Worm (Caenorhabditis elegans) whole organism, L4 larva: ENCODE results near the gene nhr-172.

ENCODE experiments used
- ZK546.5 ChIP-seq, 2 experiments: sonication (generic microtip); optimal IDR thresholded peaks; 2 replicates each; lab custom pipeline; 2017; ENCODE audit warnings: missing biosample characterization in 2 of 2, missing genetic modification characterization in 2 of 2
- fkh-10 ChIP-seq: fragments of 150-350 bp; optimal IDR thresholded peaks from 2 replicates; lab custom pipeline; 2014; ENCODE audit warnings: missing biosample characterization, missing genetic modification reagents, missing genetic modification characterization
- hif-1 ChIP-seq, 2 experiments: sonication (generic microtip); optimal IDR thresholded peaks; 2 replicates each; lab custom pipeline; 2016 to 2017; ENCODE audit warnings: missing compliant biosample characterization in 2 of 2, missing genetic modification characterization in 2 of 2, missing genetic modification reagents in 2 of 2, missing genotype in 2 of 2, mild to moderate bottlenecking in 1 of 2
- hmg-1.1 ChIP-seq: fragments of 200-800 bp; sonication (Bioruptor generic); IDR thresholded peaks from 2 replicates; pipeline ENCODE4 v1.3.6; 2022; ENCODE audit warnings: missing genetic modification reagents, missing genetic modification characterization, missing compliant biosample characterization
- lin-13 ChIP-seq: fragments of 150-350 bp; optimal IDR thresholded peaks from 2 replicates; lab custom pipeline; 2014; ENCODE audit warnings: missing biosample characterization, missing genetic modification reagents, missing genetic modification characterization
- mep-1 ChIP-seq: fragments of 150-350 bp; sonication (generic microtip); optimal IDR thresholded peaks from 3 replicates; lab custom pipeline; 2014; ENCODE audit warnings: missing biosample characterization, missing genetic modification characterization
- mes-2 ChIP-seq: sonication (generic microtip); optimal IDR thresholded peaks from 2 replicates; lab custom pipeline; 2016; ENCODE audit warnings: missing genotype, mild to moderate bottlenecking, missing genetic modification characterization, missing compliant biosample characterization; ENCODE audit not compliant: poor library complexity, severe bottlenecking
- nhr-11 ChIP-seq: fragments of 150-350 bp; optimal IDR thresholded peaks from 2 replicates; lab custom pipeline; 2014; ENCODE audit warnings: missing biosample characterization, missing genetic modification characterization
- nhr-77 ChIP-seq: fragments of 150-350 bp; optimal IDR thresholded peaks from 2 replicates; lab custom pipeline; 2014; ENCODE audit warnings: missing biosample characterization, missing genetic modification characterization
- snpc-4 ChIP-seq: fragments of 150-350 bp; optimal IDR thresholded peaks from 2 replicates; lab custom pipeline; 2014; ENCODE audit warnings: missing biosample characterization, missing genetic modification characterization
- spr-3 ChIP-seq: fragments of 200-800 bp; sonication (Bioruptor generic); optimal IDR thresholded peaks from 2 replicates; lab custom pipeline; 2018; ENCODE audit warnings: mild to moderate bottlenecking, missing genetic modification characterization, missing compliant biosample characterization
- unc-39 ChIP-seq: sonication (generic microtip); optimal IDR thresholded peaks from 2 replicates; lab custom pipeline; 2017; ENCODE audit warnings: missing biosample characterization, missing genetic modification characterization
- zag-1 ChIP-seq: fragments of 150-350 bp; optimal IDR thresholded peaks from 2 replicates; lab custom pipeline; 2014; ENCODE audit warnings: missing biosample characterization, missing genetic modification characterization
- ztf-11 ChIP-seq: fragments of 150-350 bp; optimal IDR thresholded peaks from 2 replicates; lab custom pipeline; 2014; ENCODE audit warnings: missing biosample characterization, missing genetic modification characterization

ce11 chrV:7522279-7522678, 13.5 kb downstream of the nhr-172 start, which contains the start of gene C54F6.15:
- no peak for TF ChIP-seq zag-1
- TF ChIP-seq mes-2 (tag; lab: Kevin White, UChicago) = no peak
- no peak for TF ChIP-seq ztf-11 (tag; lab: Kevin White, UChicago)
- no peak for TF ChIP-seq snpc-4 (tag; lab: Kevin White, UChicago)
- no peak for TF ChIP-seq ZK546.5 (tag; optimal IDR thresholded peaks at IDR 0.05; lab: Kevin White, UChicago)
- TF ChIP-seq lin-13 = no peak
- no peak for TF ChIP-seq nhr-77
- no peak for TF ChIP-seq mep-1 (tag; lab: Kevin White, UChicago)
- TF ChIP-seq hmg-1.1 (GFP tag; lab: Robert Waterston, UW) = no peak
- no peak for TF ChIP-seq spr-3 (GFP tag; lab: Kevin White, UChicago)
- no peak for TF ChIP-seq unc-39 (tag; lab: Kevin White, UChicago)
- no peak for TF ChIP-seq hif-1 (tag; optimal IDR thresholded peaks at IDR 0.05; lab: Kevin White, UChicago)
- TF ChIP-seq fkh-10 (GFP tag; lab: Kevin White, UChicago) = no peak
- TF ChIP-seq nhr-11 (tag; lab: Kevin White, UChicago) = no peak
